Worm (Caenorhabditis elegans) whole organism, late embryonic: ENCODE data around the gene mtpn-1.

Source experiments
- ama-1 ChIP-seq: fragments of 150-350 bp; optimal IDR thresholded peaks from 2 replicates; lab custom pipeline; 2014
- ceh-24 ChIP-seq: sonication (generic microtip); optimal IDR thresholded peaks from 2 replicates; lab custom pipeline; 2016; ENCODE audit warnings: mild to moderate bottlenecking, missing genetic modification characterization, missing compliant biosample characterization
- elt-2 ChIP-seq: sonication (generic microtip); optimal IDR thresholded peaks from 2 replicates; lab custom pipeline; 2016; ENCODE audit warnings: missing genetic modification reagents, missing genetic modification characterization, missing compliant biosample characterization
- hlh-6 ChIP-seq: sonication (generic microtip); optimal IDR thresholded peaks from 2 replicates; lab custom pipeline; 2016; ENCODE audit warnings: missing genotype, missing genetic modification characterization, missing compliant biosample characterization
- nhr-11 ChIP-seq: fragments of 150-350 bp; optimal IDR thresholded peaks from 2 replicates; lab custom pipeline; 2014; ENCODE audit warnings: missing biosample characterization, missing genetic modification characterization
- pha-4 ChIP-seq: fragments of 150-350 bp; optimal IDR thresholded peaks from 2 replicates; lab custom pipeline; 2018; ENCODE audit warnings: missing biosample characterization, missing genetic modification reagents, missing genetic modification characterization
- pqm-1 ChIP-seq: sonication (generic microtip); optimal IDR thresholded peaks from 2 replicates; lab custom pipeline; 2016; ENCODE audit warnings: missing genetic modification characterization, missing compliant biosample characterization
- rnt-1 ChIP-seq: sonication (generic microtip); optimal IDR thresholded peaks from 2 replicates; lab custom pipeline; 2016; ENCODE audit warnings: missing genetic modification characterization, missing compliant biosample characterization
- tbx-2 ChIP-seq: sonication (generic microtip); optimal IDR thresholded peaks from 2 replicates; lab custom pipeline; 2016; ENCODE audit warnings: missing genetic modification characterization, missing compliant biosample characterization
- ttx-3 ChIP-seq: sonication (generic microtip); optimal IDR thresholded peaks from 2 replicates; lab custom pipeline; 2016; ENCODE audit warnings: missing genetic modification reagents, missing genetic modification characterization, missing compliant biosample characterization

DNA sequence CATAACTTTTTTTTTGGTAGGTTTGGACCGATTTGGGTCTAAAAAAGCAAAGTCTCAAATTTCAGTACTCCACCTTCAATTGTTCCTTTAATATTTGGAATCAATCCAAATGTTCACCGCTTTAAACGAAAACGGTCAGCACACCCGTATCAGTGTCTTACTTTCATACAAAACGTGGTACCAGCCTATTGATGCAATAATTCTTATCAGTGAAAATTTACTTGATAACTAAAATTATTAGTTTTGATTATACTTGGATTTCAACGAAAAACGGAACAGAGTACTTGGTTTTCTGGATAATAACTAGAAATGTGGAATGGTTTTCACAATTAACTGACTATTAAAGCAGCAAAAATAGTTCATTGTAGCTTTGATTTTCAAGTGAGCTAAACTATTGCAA, 36.6 kb upstream of the mtpn-1 start:
- no peak for TF ChIP-seq tbx-2 (tag; lab: Kevin White, UChicago)
- no peak for TF ChIP-seq nhr-11 (tag; lab: Kevin White, UChicago)
- TF ChIP-seq hlh-6 (tag; lab: Kevin White, UChicago), result no peak
- TF ChIP-seq rnt-1 (tag; lab: Kevin White, UChicago), result no peak
- TF ChIP-seq pqm-1 (tag; lab: Kevin White, UChicago), result no peak
- TF ChIP-seq elt-2 (tag; lab: Kevin White, UChicago), result peak; percentile 73
- TF ChIP-seq pha-4 (tag; lab: Kevin White, UChicago), result no peak
- no peak for TF ChIP-seq ama-1 (lab: Kevin White, UChicago)
- no peak for TF ChIP-seq ceh-24 (tag; lab: Kevin White, UChicago)
- no peak for TF ChIP-seq ttx-3
